Fruit fly (Drosophila melanogaster) whole organism, wandering third instar larva: ENCODE results near the gene Sgs7.

Experiments
- Abd-B ChIP-seq: fragments of >200 bp; optimal IDR thresholded peaks from 2 replicates; lab custom pipeline; 2017; ENCODE audit warnings: missing biosample characterization, missing genetic modification characterization
- CG32264 ChIP-seq: fragments of 200-800 bp; sonication (Bioruptor generic); optimal IDR thresholded peaks from 2 replicates; lab custom pipeline; 2016; ENCODE audit warnings: missing biosample characterization, missing genetic modification characterization
- CG9705 ChIP-seq: fragments of 200-800 bp; sonication (Bioruptor generic); optimal IDR thresholded peaks from 2 replicates; lab custom pipeline; 2018; ENCODE audit warnings: missing biosample characterization, mild to moderate bottlenecking, missing genetic modification characterization
- CrebA ChIP-seq: fragments of 200-800 bp; sonication (Bioruptor generic); optimal IDR thresholded peaks from 2 replicates; lab custom pipeline; 2016; ENCODE audit warnings: missing biosample characterization, mild to moderate bottlenecking, missing genetic modification characterization, borderline replicate concordance
- Dfd ChIP-seq: fragments of >200 bp; optimal IDR thresholded peaks from 2 replicates; lab custom pipeline; 2017; ENCODE audit warnings: missing biosample characterization, missing genetic modification characterization
- Dif ChIP-seq: fragments of 200-275, 200-300 bp; sonication (Bioruptor generic); optimal IDR thresholded peaks from 2 replicates; lab custom pipeline; 2018; ENCODE audit warnings: missing biosample characterization, missing genetic modification characterization; ENCODE audit not compliant: partially characterized antibody
- GATAd ChIP-seq: sonication (Bioruptor generic); optimal IDR thresholded peaks from 2 replicates; lab custom pipeline; 2016; ENCODE audit warnings: missing biosample characterization, missing genetic modification characterization
- HLH106 ChIP-seq: fragments of 200-800 bp; optimal IDR thresholded peaks from 3 replicates; lab custom pipeline; 2019; ENCODE audit warnings: missing biosample characterization, mild to moderate bottlenecking, missing genetic modification characterization, moderate library complexity
- Hnf4 ChIP-seq: fragments of 200-800 bp; sonication (Bioruptor generic); optimal IDR thresholded peaks from 2 replicates; lab custom pipeline; 2016; ENCODE audit warnings: missing biosample characterization, mild to moderate bottlenecking, missing genetic modification characterization
- Hr78 ChIP-seq: fragments of >200 bp; optimal IDR thresholded peaks from 2 replicates; lab custom pipeline; 2017; ENCODE audit warnings: missing biosample characterization, missing genetic modification characterization
- Hr83 ChIP-seq: fragments of 200-300 bp; sonication (Bioruptor generic); optimal IDR thresholded peaks from 2 replicates; lab custom pipeline; 2016; ENCODE audit warnings: missing biosample characterization, mild to moderate bottlenecking, missing genetic modification characterization, moderate library complexity; ENCODE audit not compliant: poor library complexity, severe bottlenecking
- Jra ChIP-seq: sonication (Bioruptor generic); optimal IDR thresholded peaks from 2 replicates; lab custom pipeline; 2016; ENCODE audit warnings: missing biosample characterization, missing genetic modification characterization
- Mio ChIP-seq: sonication (Bioruptor generic); optimal IDR thresholded peaks from 2 replicates; lab custom pipeline; 2016; ENCODE audit warnings: missing biosample characterization, missing genetic modification characterization
- N ChIP-seq: fragments of >200 bp; optimal IDR thresholded peaks from 2 replicates; lab custom pipeline; 2018; ENCODE audit warnings: missing biosample characterization, missing external identifiers, missing genetic modification characterization
- OdsH ChIP-seq: fragments of 200-800 bp; sonication (Bioruptor generic); optimal IDR thresholded peaks from 2 replicates; lab custom pipeline; 2016; ENCODE audit warnings: missing biosample characterization, mild to moderate bottlenecking, missing genetic modification characterization
- Rel ChIP-seq, 2 experiments: fragments of 200-800 bp; sonication (Bioruptor generic) in 1 of 2; optimal IDR thresholded peaks; 2 replicates in 1 of 2; 3 replicates in 1 of 2; lab custom pipeline; 2016 to 2019; ENCODE audit warnings: mild to moderate bottlenecking in 2 of 2, missing biosample characterization in 2 of 2, missing genetic modification characterization in 2 of 2, moderate library complexity in 1 of 2
- Sp1 ChIP-seq: fragments of 200-800 bp; sonication (Bioruptor generic); optimal IDR thresholded peaks from 3 replicates; lab custom pipeline; 2019; ENCODE audit warnings: missing biosample characterization, mild to moderate bottlenecking, missing genetic modification characterization, moderate library complexity
- Vsx2 ChIP-seq: fragments of 200-300, 225-300 bp; sonication (Bioruptor generic); optimal IDR thresholded peaks from 2 replicates; lab custom pipeline; 2018; ENCODE audit warnings: missing biosample characterization, missing genetic modification characterization; ENCODE audit not compliant: partially characterized antibody
- br ChIP-seq: fragments of 200-800 bp; sonication (Bioruptor generic); optimal IDR thresholded peaks from 2 replicates; lab custom pipeline; 2016; ENCODE audit warnings: missing biosample characterization, missing genetic modification characterization
- brk ChIP-seq: fragments of 200-800 bp; sonication (Bioruptor generic); optimal IDR thresholded peaks from 2 replicates; lab custom pipeline; 2016; ENCODE audit warnings: missing biosample characterization, mild to moderate bottlenecking, missing genetic modification characterization
- dl ChIP-seq, 2 experiments: fragments of 175-275, 200-275 bp in 1 of 2; fragments of 200-275 bp in 1 of 2; sonication (Bioruptor generic); optimal IDR thresholded peaks; lab custom pipeline; 2018; ENCODE audit warnings: mild to moderate bottlenecking in 2 of 2, missing biosample characterization in 2 of 2, missing genetic modification characterization in 2 of 2, moderate library complexity in 2 of 2; ENCODE audit not compliant: partially characterized antibody in 2 of 2, insufficient read depth in 1 of 2
- dmrt93B ChIP-seq: fragments of 200-800 bp; sonication (Bioruptor generic); optimal IDR thresholded peaks from 2 replicates; lab custom pipeline; 2018; ENCODE audit warnings: missing biosample characterization, mild to moderate bottlenecking, missing genetic modification characterization
- dsf ChIP-seq: sonication (Bioruptor generic); optimal IDR thresholded peaks from 2 replicates; lab custom pipeline; 2016; ENCODE audit warnings: missing biosample characterization, missing genetic modification characterization, borderline replicate concordance
- ey ChIP-seq: fragments of 200-800 bp; sonication (Bioruptor generic); optimal IDR thresholded peaks from 2 replicates; lab custom pipeline; 2016; ENCODE audit warnings: missing biosample characterization, missing genetic modification characterization
- foxo ChIP-seq, 2 experiments: fragments of 200-800 bp; sonication (Bioruptor generic); optimal IDR thresholded peaks; 2 replicates in 1 of 2; 3 replicates in 1 of 2; lab custom pipeline; 2016 to 2017; ENCODE audit warnings: missing biosample characterization in 2 of 2, missing genetic modification characterization in 2 of 2
- fru ChIP-seq: fragments of 200-800 bp; sonication (Bioruptor generic); optimal IDR thresholded peaks from 3 replicates; lab custom pipeline; 2016; ENCODE audit warnings: missing biosample characterization, mild to moderate bottlenecking, missing genetic modification characterization
- h ChIP-seq: fragments of 200-800 bp; sonication (Bioruptor generic); optimal IDR thresholded peaks from 3 replicates; lab custom pipeline; 2016; ENCODE audit warnings: missing biosample characterization, mild to moderate bottlenecking, missing genetic modification characterization
- jim ChIP-seq: fragments of 175-275, 200-325 bp; sonication (Bioruptor generic); optimal IDR thresholded peaks from 2 replicates; lab custom pipeline; 2016; ENCODE audit warnings: missing biosample characterization, mild to moderate bottlenecking, missing genetic modification characterization
- lola ChIP-seq: fragments of >200 bp; optimal IDR thresholded peaks from 2 replicates; lab custom pipeline; 2017; ENCODE audit warnings: missing biosample characterization, missing genetic modification characterization
- pan ChIP-seq: fragments of >200 bp; optimal IDR thresholded peaks from 2 replicates; lab custom pipeline; 2017
- psq ChIP-seq: fragments of 200-800 bp; sonication (Bioruptor generic); optimal IDR thresholded peaks from 3 replicates; lab custom pipeline; 2017; ENCODE audit warnings: missing biosample characterization, mild to moderate bottlenecking, missing genetic modification characterization, moderate library complexity
- rgr ChIP-seq: fragments of 200-800 bp; sonication (Bioruptor generic); optimal IDR thresholded peaks from 3 replicates; lab custom pipeline; 2016; ENCODE audit warnings: missing biosample characterization, mild to moderate bottlenecking, missing genetic modification characterization
- sv ChIP-seq: fragments of 200-800 bp; sonication (Bioruptor generic); optimal IDR thresholded peaks from 3 replicates; lab custom pipeline; 2016; ENCODE audit warnings: missing biosample characterization, missing genetic modification characterization
- tai ChIP-seq: sonication (Bioruptor generic); optimal IDR thresholded peaks from 2 replicates; lab custom pipeline; 2016; ENCODE audit warnings: missing biosample characterization, missing genetic modification characterization
- usp ChIP-seq: fragments of >200 bp; optimal IDR thresholded peaks from 2 replicates; lab custom pipeline; 2017; ENCODE audit warnings: missing biosample characterization, missing genetic modification characterization
- woc ChIP-seq: sonication (Bioruptor generic); optimal IDR thresholded peaks from 2 replicates; lab custom pipeline; 2016; ENCODE audit warnings: missing biosample characterization, mild to moderate bottlenecking, missing genetic modification characterization

Sgs7 gene

dm6 chr3L:11491222-11491873 is 18.3 kb upstream of the Sgs7 start (continued):
- TF ChIP-seq pan (lab: Kevin White, UChicago) (no peak), HLH106 (tag; lab: Kevin White, UChicago) (peak; percentile 92)

- TF ChIP-seq pan (lab: Kevin White, UChicago) = no peak
- no peak for TF ChIP-seq ey (GFP tag; lab: Kevin White, UChicago)
- TF ChIP-seq sv (GFP tag; lab: Kevin White, UChicago) = no peak
- TF ChIP-seq Rel (GFP tag; optimal IDR thresholded peaks at IDR 0.05; lab: Kevin White, UChicago) = no peak
- TF ChIP-seq Rel (tag; optimal IDR thresholded peaks at IDR 0.05; lab: Kevin White, UChicago) = no peak
- no peak for TF ChIP-seq CrebA (GFP tag; lab: Kevin White, UChicago)
- no peak for TF ChIP-seq fru
- TF ChIP-seq OdsH (GFP tag; lab: Kevin White, UChicago) = no peak
- no peak for TF ChIP-seq Jra (GFP tag; lab: Kevin White, UChicago)
- TF ChIP-seq jim = no peak
- no peak for TF ChIP-seq Abd-B (GFP tag; lab: Kevin White, UChicago)
- TF ChIP-seq lola (GFP tag; lab: Kevin White, UChicago) = no peak
- TF ChIP-seq rgr (GFP tag; lab: Kevin White, UChicago) = no peak
- no peak for TF ChIP-seq Mio
Measured at dm6 chr3L:11491874-11492268, 17.8 kb upstream of the Sgs7 start.

- TF ChIP-seq Sp1 (no peak), Vsx2 (peak; percentile 66), GATAd (no peak), dsf (no peak), Dif (GFP tag; lab: Kevin White, UChicago) (no peak), Rel (GFP tag; optimal IDR thresholded peaks at IDR 0.05; lab: Kevin White, UChicago) (no peak), Rel (tag; optimal IDR thresholded peaks at IDR 0.05; lab: Kevin White, UChicago) (peak; percentile 11), usp (GFP tag; lab: Kevin White, UChicago) (no peak), sv (GFP tag; lab: Kevin White, UChicago) (no peak), ey (GFP tag; lab: Kevin White, UChicago) (no peak), br (GFP tag; lab: Kevin White, UChicago) (peak; percentile 40), CrebA (GFP tag; lab: Kevin White, UChicago) (no peak), jim (no peak), dmrt93B (GFP tag; lab: Kevin White, UChicago) (no peak), brk (GFP tag; lab: Kevin White, UChicago) (no peak), pan (lab: Kevin White, UChicago) (no peak), Hr83 (no peak), CG9705 (GFP tag; lab: Kevin White, UChicago) (no peak), Dfd (GFP tag; lab: Kevin White, UChicago) (no peak), Jra (GFP tag; lab: Kevin White, UChicago) (no peak), woc (GFP tag; lab: Kevin White, UChicago) (no peak), foxo (GFP tag; optimal IDR thresholded peaks at IDR 0.05; lab: Kevin White, UChicago) (no peak), Hr78 (GFP tag; lab: Kevin White, UChicago) (no peak), OdsH (GFP tag; lab: Kevin White, UChicago) (no peak), CG32264 (no peak), psq (GFP tag; lab: Kevin White, UChicago) (peak; percentile 8), rgr (GFP tag; lab: Kevin White, UChicago) (peak; percentile 28), Abd-B (GFP tag; lab: Kevin White, UChicago) (no peak), tai (no peak)
Measured at dm6 chr3L:11492457-11492856, 17.2 kb upstream of the Sgs7 start.

dm6 chr3L:11493090-11493807 is 16.4 kb upstream of the Sgs7 start:
- TF ChIP-seq fru (peak; percentile 25), brk (GFP tag; lab: Kevin White, UChicago) (peak; percentile 19), tai (peak; percentile 35), Mio (no peak), dl (GFP tag; optimal IDR thresholded peaks at IDR 0.05; lab: Kevin White, UChicago; ENCODE audit: insufficient read depth in 1 of 2, partially characterized antibody in 2 of 2) (peak in 1 of 2 experiments; percentile 42), N (no peak), CG9705 (GFP tag; lab: Kevin White, UChicago) (peak; percentile 4), psq (GFP tag; lab: Kevin White, UChicago) (peak; percentile 12), Rel (GFP tag; optimal IDR thresholded peaks at IDR 0.05; lab: Kevin White, UChicago) (no peak), Rel (tag; optimal IDR thresholded peaks at IDR 0.05; lab: Kevin White, UChicago) (no peak), Dif (GFP tag; lab: Kevin White, UChicago) (peak; percentile 7), foxo (GFP tag; optimal IDR thresholded peaks at IDR 0.05; lab: Kevin White, UChicago) (no peak), Sp1 (peak; percentile 45), Vsx2 (peak; percentile 27), h (GFP tag; lab: Kevin White, UChicago) (peak; percentile 12), HLH106 (tag; lab: Kevin White, UChicago) (no peak), Hnf4 (GFP tag; lab: Kevin White, UChicago) (peak; percentile 29)
- TF ChIP-seq, all 38 proteins: peak for 11
